Worm (Caenorhabditis elegans) whole organism, midembryonic: ENCODE data around the gene F15B9.11.

Experiments
- T22C8.4 ChIP-seq: fragments of 200-800 bp; sonication (Bioruptor generic); IDR thresholded peaks from 2 replicates; pipeline ENCODE4 v1.3.6; 2022; ENCODE audit warnings: missing genetic modification characterization, missing compliant biosample characterization
- cog-1 ChIP-seq: sonication (generic microtip); optimal IDR thresholded peaks from 2 replicates; lab custom pipeline; 2016; ENCODE audit warnings: missing genetic modification characterization, missing compliant biosample characterization
- flt-1 ChIP-seq: fragments of 200-800 bp; sonication (Bioruptor generic); IDR thresholded peaks from 2 replicates; pipeline ENCODE4 v1.3.6; 2022; ENCODE audit warnings: missing genetic modification characterization, missing compliant biosample characterization
- klf-2 ChIP-seq: fragments of 200-800 bp; sonication (Bioruptor generic); conservative IDR thresholded peaks from 2 replicates; pipeline ENCODE4 v1.3.6; 2022; ENCODE audit warnings: missing genetic modification reagents, missing genetic modification characterization, missing compliant biosample characterization
- med-1 ChIP-seq: sonication (generic microtip); optimal IDR thresholded peaks from 2 replicates; lab custom pipeline; 2017; ENCODE audit warnings: missing genetic modification characterization, mild to moderate bottlenecking, missing compliant biosample characterization, antibody characterized with exemption, missing genetic modification reagents; ENCODE audit not compliant: insufficient read depth
- tab-1 ChIP-seq: fragments of 200-800 bp; sonication (Bioruptor generic); IDR thresholded peaks from 2 replicates; pipeline ENCODE4 v1.3.6; 2022; ENCODE audit warnings: missing genetic modification characterization, missing compliant biosample characterization
- ztf-23 ChIP-seq: fragments of 200-800 bp; sonication (Bioruptor generic); IDR thresholded peaks from 2 replicates; pipeline ENCODE4 v1.3.6; 2022; ENCODE audit warnings: missing genetic modification reagents, missing genetic modification characterization, missing compliant biosample characterization
- ztf-29 ChIP-seq: fragments of 200-800 bp; sonication (Bioruptor generic); IDR thresholded peaks from 2 replicates; pipeline ENCODE4 v1.3.6; 2022; ENCODE audit warnings: missing genetic modification reagents, missing genetic modification characterization, missing compliant biosample characterization

DNA sequence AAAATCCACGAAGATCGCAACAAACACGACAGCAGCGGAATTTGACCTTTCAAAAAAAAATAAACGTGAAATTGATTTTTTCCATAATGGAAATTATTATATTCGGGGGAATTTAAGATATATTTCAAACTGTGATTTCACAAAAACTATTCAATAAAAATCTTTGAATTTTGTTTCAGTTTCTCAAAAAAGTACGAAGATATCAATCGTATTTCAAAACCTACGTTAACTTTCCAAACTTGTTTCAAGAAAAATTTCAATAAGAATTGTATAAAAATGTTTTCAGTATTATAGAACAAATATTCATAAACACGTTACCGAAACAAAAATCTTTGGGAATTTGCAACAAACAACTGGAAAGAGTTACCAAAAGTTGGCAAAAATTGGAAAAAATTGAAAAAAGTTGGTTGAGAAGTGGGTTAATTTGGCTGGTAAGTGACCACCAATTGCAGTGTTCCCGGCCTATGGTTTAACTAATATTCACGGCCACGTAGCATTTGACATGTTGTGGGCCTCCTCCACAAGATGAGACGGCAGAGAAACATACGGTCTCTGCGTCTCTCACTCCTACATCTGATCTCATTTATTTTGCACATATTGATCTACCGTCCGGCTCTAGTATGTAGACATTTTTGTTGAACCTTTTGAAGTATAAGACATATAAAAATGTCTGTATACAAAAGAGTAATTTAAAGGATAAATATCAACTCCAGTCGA is 41.7 kb downstream of the F15B9.11 start, which contains the start of the genes T16G1.9 and T16G1.18:
- TF ChIP-seq klf-2 (GFP tag; lab: Robert Waterston, UW) (no peak), ztf-23 (GFP tag; lab: Robert Waterston, UW) (no peak), med-1 (GFP tag; lab: Kevin White, UChicago) (no peak), tab-1 (GFP tag; lab: Robert Waterston, UW) (no peak), ztf-29 (GFP tag; lab: Robert Waterston, UW) (no peak), T22C8.4 (GFP tag; lab: Robert Waterston, UW) (no peak), flt-1 (GFP tag; lab: Robert Waterston, UW) (no peak), cog-1 (tag; lab: Kevin White, UChicago) (peak; percentile 35)
